Worm (Caenorhabditis elegans): ENCODE results near the gene F08D12.2.

ce11 chrII:2805566-2805965 lies 24.1 kb downstream of the F08D12.2 start:
- TF ChIP-seq snpc-4 (tag; optimal IDR thresholded peaks at IDR 0.05): no peak
- no peak for TF ChIP-seq lin-13 (tag; optimal IDR thresholded peaks at IDR 0.05)
- no peak for TF ChIP-seq nhr-237 (tag; optimal IDR thresholded peaks at IDR 0.05)
- no peak for TF ChIP-seq hlh-1 (tag; optimal IDR thresholded peaks at IDR 0.05)
- TF ChIP-seq lsy-2 (tag; optimal IDR thresholded peaks at IDR 0.05): no peak
- no peak for TF ChIP-seq unc-62 (GFP tag; optimal IDR thresholded peaks at IDR 0.05)
- no peak for TF ChIP-seq unc-39 (tag; optimal IDR thresholded peaks at IDR 0.05)
- no peak for TF ChIP-seq mep-1 (tag; optimal IDR thresholded peaks at IDR 0.05)
- TF ChIP-seq ztf-11 (tag; optimal IDR thresholded peaks at IDR 0.05): no peak
- no peak for TF ChIP-seq zip-8 (tag; optimal IDR thresholded peaks at IDR 0.05)
- TF ChIP-seq sptf-1 (tag; optimal IDR thresholded peaks at IDR 0.05): no peak
- TF ChIP-seq elt-1 (tag; optimal IDR thresholded peaks at IDR 0.05; ENCODE audit: borderline replicate concordance, insufficient read depth): no peak

All from whole organism, mixed stage, embryonic.